Worm (Caenorhabditis elegans): ENCODE results near the gene algn-2.

- TF ChIP-seq nhr-42 (GFP tag; IDR thresholded peaks at IDR 0.05) = no peak
- no peak for TF ChIP-seq zag-1 (tag; optimal IDR thresholded peaks at IDR 0.05)
- TF ChIP-seq unc-62 (GFP tag; optimal IDR thresholded peaks at IDR 0.05 in 1 of 2) = no peak
- no peak for TF ChIP-seq unc-62 (tag; optimal IDR thresholded peaks at IDR 0.05)
- TF ChIP-seq egl-27 (tag; optimal IDR thresholded peaks at IDR 0.05) = no peak
- TF ChIP-seq fos-1 (tag; optimal IDR thresholded peaks at IDR 0.05) = no peak
- no peak for TF ChIP-seq nhr-11 (tag; optimal IDR thresholded peaks at IDR 0.05)
- no peak for TF ChIP-seq zfp-3 (GFP tag; conservative IDR thresholded peaks at IDR 0.05)
- no peak for TF ChIP-seq pqm-1 (tag; optimal IDR thresholded peaks at IDR 0.05)
- no peak for TF ChIP-seq ZK546.5 (tag; optimal IDR thresholded peaks at IDR 0.05)
- TF ChIP-seq pha-4 (GFP tag; IDR thresholded peaks at IDR 0.05) = no peak
- no peak for TF ChIP-seq pha-4 (tag; optimal IDR thresholded peaks at IDR 0.05)
- TF ChIP-seq daf-12 (tag; optimal IDR thresholded peaks at IDR 0.05) = no peak
These were observed 39.1 kb upstream of the algn-2 start for ce11 chrII:5336035-5336376.
